Worm (Caenorhabditis elegans) whole organism, early embryonic: ENCODE measurements around the gene F46F5.5.
"Not testable (repeated sequence)": the region's sequence is repeated elsewhere in the genome, so short reads cannot be mapped to it uniquely, and the experiment has no call there.

Experiments used
- B0310.2 ChIP-seq: sonication (generic microtip); optimal IDR thresholded peaks from 2 replicates; lab custom pipeline; 2016; ENCODE audit warnings: mild to moderate bottlenecking, missing genetic modification characterization, missing compliant biosample characterization
- F13C5.2 ChIP-seq: sonication (generic microtip); optimal IDR thresholded peaks from 2 replicates; lab custom pipeline; 2017; ENCODE audit warnings: mild to moderate bottlenecking, missing genetic modification characterization, inconsistent platforms, missing compliant biosample characterization
- aly-1 ChIP-seq: sonication (generic microtip); optimal IDR thresholded peaks from 2 replicates; lab custom pipeline; 2016; ENCODE audit warnings: missing genetic modification characterization, missing compliant biosample characterization
- ama-1 ChIP-seq: fragments of 150-350 bp; optimal IDR thresholded peaks from 2 replicates; lab custom pipeline; 2014
- ceh-13 ChIP-seq: fragments of 200-800 bp; sonication (Bioruptor generic); optimal IDR thresholded peaks from 2 replicates; lab custom pipeline; 2018; ENCODE audit warnings: mild to moderate bottlenecking, missing genetic modification characterization, missing compliant biosample characterization
- ceh-36 ChIP-seq: sonication (generic microtip); optimal IDR thresholded peaks from 2 replicates; lab custom pipeline; 2016; ENCODE audit warnings: missing genetic modification characterization, inconsistent platforms, missing compliant biosample characterization
- ets-7 ChIP-seq: sonication (generic microtip); optimal IDR thresholded peaks from 2 replicates; lab custom pipeline; 2016; ENCODE audit warnings: missing genotype, missing genetic modification characterization, missing compliant biosample characterization
- flt-1 ChIP-seq: fragments of 200-800 bp; sonication (Bioruptor generic); IDR thresholded peaks from 2 replicates; pipeline ENCODE4 v1.3.6; 2022; ENCODE audit warnings: missing genetic modification characterization, missing compliant biosample characterization
- hmbx-1 ChIP-seq: sonication (generic microtip); optimal IDR thresholded peaks from 2 replicates; lab custom pipeline; 2016; ENCODE audit warnings: mild to moderate bottlenecking, missing genetic modification characterization, missing compliant biosample characterization
- hmg-4 ChIP-seq: fragments of 200-800 bp; sonication (Bioruptor generic); optimal IDR thresholded peaks from 2 replicates; lab custom pipeline; 2018; ENCODE audit warnings: mild to moderate bottlenecking, missing genetic modification characterization, missing compliant biosample characterization
- hnd-1 ChIP-seq: sonication (generic microtip); optimal IDR thresholded peaks from 2 replicates; lab custom pipeline; 2016; ENCODE audit warnings: missing genetic modification characterization, missing compliant biosample characterization
- pes-1 ChIP-seq: fragments of 200-800 bp; sonication (Bioruptor generic); IDR thresholded peaks from 2 replicates; pipeline ENCODE4 v1.3.6; 2022; ENCODE audit warnings: missing genetic modification reagents, missing genetic modification characterization, missing compliant biosample characterization
- scrt-1 ChIP-seq: fragments of 200-800 bp; sonication (Bioruptor generic); IDR thresholded peaks from 2 replicates; pipeline ENCODE4 v1.3.6; 2022; ENCODE audit warnings: missing genetic modification characterization, missing compliant biosample characterization
- sea-1 ChIP-seq: fragments of 200-800 bp; sonication (Bioruptor generic); conservative IDR thresholded peaks from 2 replicates; pipeline ENCODE4 v1.3.6; 2022; ENCODE audit warnings: missing genetic modification characterization, missing compliant biosample characterization
- tbx-11 ChIP-seq: fragments of 200-800 bp; sonication (Bioruptor generic); IDR thresholded peaks from 2 replicates; pipeline ENCODE4 v1.3.6; 2022; ENCODE audit warnings: missing genetic modification characterization, missing compliant biosample characterization
- tbx-37 ChIP-seq: fragments of 200-800 bp; sonication (Bioruptor generic); conservative IDR thresholded peaks from 2 replicates; pipeline ENCODE4 v1.3.6; 2022; ENCODE audit warnings: missing genetic modification reagents, missing genetic modification characterization, missing compliant biosample characterization
- tra-4 ChIP-seq: sonication (generic microtip); optimal IDR thresholded peaks from 2 replicates; lab custom pipeline; 2017; ENCODE audit warnings: missing genetic modification characterization, missing compliant biosample characterization

F46F5.5 gene

DNA sequence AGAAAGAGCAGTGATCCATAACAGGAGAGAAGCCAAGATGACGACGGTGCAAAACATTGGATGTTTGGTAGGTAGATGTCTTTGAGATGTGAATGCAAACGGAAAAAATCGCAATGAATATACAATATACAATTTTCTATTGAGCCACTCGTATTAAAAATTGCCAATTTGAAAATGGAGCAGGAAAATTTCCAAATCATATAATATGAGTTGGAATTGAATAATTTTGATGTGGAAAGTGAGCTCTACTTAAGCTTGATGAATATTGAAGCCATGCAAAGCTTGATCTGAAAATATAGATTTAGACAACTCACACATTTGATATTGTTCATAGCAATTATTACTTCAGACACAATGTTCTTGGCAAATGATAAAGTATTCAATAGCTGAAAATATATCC lies 25.6 kb upstream of the F46F5.5 start, which contains the start of gene F28A10.8:
TSS of gene F28A10.8 (minus strand) at position 101 of the 400 bp plus-strand sequence.
- TF ChIP-seq F13C5.2 (tag; lab: Kevin White, UChicago) (no peak), scrt-1 (GFP tag; lab: Robert Waterston, UW) (no peak), ceh-36 (tag; lab: Kevin White, UChicago) (no peak), B0310.2 (tag; lab: Kevin White, UChicago) (no peak), sea-1 (no peak), tbx-11 (GFP tag; lab: Robert Waterston, UW) (no peak), ets-7 (tag; lab: Kevin White, UChicago) (no peak), pes-1 (GFP tag; lab: Robert Waterston, UW) (no peak), hmbx-1 (tag; lab: Kevin White, UChicago) (no peak), tbx-37 (GFP tag; lab: Robert Waterston, UW) (no peak), ama-1 (lab: Kevin White, UChicago) (no peak), flt-1 (GFP tag; lab: Robert Waterston, UW) (no peak), hmg-4 (GFP tag; lab: Kevin White, UChicago) (no peak)

DNA sequence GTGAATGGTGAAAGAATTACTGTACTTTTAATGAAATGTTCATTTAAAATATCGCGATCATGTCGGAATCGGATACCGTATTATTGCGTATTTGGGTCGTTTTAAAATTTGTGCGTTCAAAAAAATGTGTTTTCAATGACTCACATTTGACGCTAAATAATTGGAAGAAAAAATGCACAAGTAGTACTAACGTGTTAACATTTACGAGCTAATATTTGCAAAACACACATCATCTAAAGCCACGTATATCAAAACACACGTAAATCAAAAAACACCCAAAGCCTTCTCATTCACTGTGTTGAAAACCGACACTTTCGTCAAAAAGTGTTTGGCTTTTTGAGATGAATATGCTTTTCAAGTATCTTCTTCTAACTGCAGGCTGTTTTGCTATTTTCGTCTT lies 12.7 kb upstream of the F46F5.5 start, which contains the start of gene F28A10.1:
TSS of gene F28A10.1 (plus strand) at position 301 of the 400 bp plus-strand sequence.
- TF ChIP-seq sea-1, result no peak
- TF ChIP-seq ceh-36 (tag; lab: Kevin White, UChicago), result no peak
- TF ChIP-seq tra-4 (tag; lab: Kevin White, UChicago), result no peak
- no peak for TF ChIP-seq hnd-1 (tag; lab: Kevin White, UChicago)
- TF ChIP-seq F13C5.2 (tag; lab: Kevin White, UChicago), result no peak
- no peak for TF ChIP-seq scrt-1 (GFP tag; lab: Robert Waterston, UW)
- no peak for TF ChIP-seq tbx-37 (GFP tag; lab: Robert Waterston, UW)
- TF ChIP-seq pes-1 (GFP tag; lab: Robert Waterston, UW), result no peak
- no peak for TF ChIP-seq aly-1 (tag; lab: Kevin White, UChicago)
- TF ChIP-seq hmg-4 (GFP tag; lab: Kevin White, UChicago), result no peak

DNA sequence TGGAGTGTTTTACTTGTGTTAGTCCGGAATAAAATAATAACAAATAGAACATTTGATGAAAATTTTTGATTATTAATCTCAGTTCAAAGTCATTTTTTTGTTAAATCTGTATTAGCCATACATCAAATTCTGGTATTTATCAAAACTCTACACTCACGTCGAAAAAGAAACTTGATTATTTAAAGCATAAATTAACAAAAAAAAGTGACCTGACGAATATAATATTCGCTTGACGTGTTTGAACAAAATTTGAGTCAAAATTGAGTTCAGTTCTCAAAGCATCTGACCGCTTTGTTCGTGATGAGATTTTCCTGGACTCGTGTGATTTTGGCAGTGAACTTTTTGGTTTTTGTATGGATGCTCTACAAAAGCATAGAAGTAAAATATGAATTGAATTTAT lies 10.7 kb upstream of the F46F5.5 start, which contains the start of gene F46F5.10:
TSS of gene F46F5.10 (plus strand) at position 301 of the 400 bp plus-strand sequence.
- TF ChIP-seq ceh-36 (tag; lab: Kevin White, UChicago), result no peak
- no peak for TF ChIP-seq tbx-11 (GFP tag; lab: Robert Waterston, UW)
- TF ChIP-seq hnd-1 (tag; lab: Kevin White, UChicago), result no peak
- TF ChIP-seq sea-1, result no peak
- TF ChIP-seq hmbx-1 (tag; lab: Kevin White, UChicago), result no peak
- no peak for TF ChIP-seq flt-1 (GFP tag; lab: Robert Waterston, UW)
- TF ChIP-seq ceh-13, result no peak
- TF ChIP-seq aly-1 (tag; lab: Kevin White, UChicago), result no peak
- no peak for TF ChIP-seq ets-7 (tag; lab: Kevin White, UChicago)
- TF ChIP-seq tbx-37 (GFP tag; lab: Robert Waterston, UW), result no peak
- TF ChIP-seq ama-1 (lab: Kevin White, UChicago), result no peak
- TF ChIP-seq B0310.2 (tag; lab: Kevin White, UChicago), result no peak
- TF ChIP-seq tra-4 (tag; lab: Kevin White, UChicago), result no peak
- no peak for TF ChIP-seq scrt-1 (GFP tag; lab: Robert Waterston, UW)
- no peak for TF ChIP-seq F13C5.2 (tag; lab: Kevin White, UChicago)
- TF ChIP-seq hmg-4 (GFP tag; lab: Kevin White, UChicago), result no peak
- TF ChIP-seq pes-1 (GFP tag; lab: Robert Waterston, UW), result no peak

DNA sequence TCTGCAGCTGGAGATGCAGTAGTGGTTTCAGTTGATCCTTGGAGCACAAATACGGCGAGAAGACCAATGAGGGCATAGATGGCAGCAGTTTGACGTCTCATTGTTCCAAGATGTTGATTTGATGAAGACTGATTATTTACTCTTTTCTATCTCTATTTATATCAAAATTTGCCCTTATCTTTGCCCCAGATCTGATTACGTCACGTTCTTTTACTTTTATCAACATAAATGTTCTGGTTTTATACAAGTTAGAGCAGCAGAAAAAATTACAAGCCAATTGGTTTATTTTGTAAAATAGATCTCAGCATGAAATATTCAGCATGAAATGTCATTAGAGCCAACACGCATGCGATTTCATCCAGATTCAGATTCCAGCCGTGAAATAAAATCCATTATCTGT lies 9.9 kb upstream of the F46F5.5 start, which contains the start of gene msrp-4:
TSS of gene msrp-4 (minus strand) at position 101 of the 400 bp plus-strand sequence.
- not testable (repeated sequence) for TF ChIP-seq F13C5.2, ceh-36, tra-4 (tag; lab: Kevin White, UChicago)

DNA sequence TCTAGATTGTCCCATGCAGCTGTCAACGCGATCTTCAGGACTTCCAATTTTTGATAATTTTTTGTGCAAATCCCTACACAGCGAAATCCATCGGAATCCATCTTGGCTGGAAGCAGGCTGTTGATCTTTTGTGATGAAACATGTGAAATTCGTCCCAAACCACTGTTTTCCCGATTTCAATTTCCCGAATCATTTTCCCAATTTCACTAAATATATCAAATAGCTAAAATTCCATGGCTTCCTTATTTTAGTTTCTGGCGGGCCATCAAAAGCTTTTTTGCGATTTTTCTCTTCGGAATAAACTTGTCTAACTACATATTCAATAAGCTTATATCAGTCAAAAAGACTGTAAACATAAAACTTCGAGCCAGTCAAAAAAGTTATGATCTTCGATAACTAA lies 8.7 kb upstream of the F46F5.5 start, which contains the start of gene F46F5.8:
TSS of gene F46F5.8 (minus strand) at position 101 of the 400 bp plus-strand sequence.
- TF ChIP-seq ceh-13 (no peak), hmbx-1 (tag; lab: Kevin White, UChicago) (no peak), flt-1 (GFP tag; lab: Robert Waterston, UW) (no peak), ets-7 (tag; lab: Kevin White, UChicago) (no peak), hnd-1 (tag; lab: Kevin White, UChicago) (no peak), tra-4 (tag; lab: Kevin White, UChicago) (no peak), hmg-4 (GFP tag; lab: Kevin White, UChicago) (no peak), F13C5.2 (tag; lab: Kevin White, UChicago) (no peak), sea-1 (no peak), B0310.2 (tag; lab: Kevin White, UChicago) (no peak), ama-1 (lab: Kevin White, UChicago) (no peak), tbx-11 (GFP tag; lab: Robert Waterston, UW) (no peak), ceh-36 (tag; lab: Kevin White, UChicago) (no peak), tbx-37 (GFP tag; lab: Robert Waterston, UW) (no peak), aly-1 (tag; lab: Kevin White, UChicago) (no peak), scrt-1 (GFP tag; lab: Robert Waterston, UW) (no peak), pes-1 (GFP tag; lab: Robert Waterston, UW) (no peak)

DNA sequence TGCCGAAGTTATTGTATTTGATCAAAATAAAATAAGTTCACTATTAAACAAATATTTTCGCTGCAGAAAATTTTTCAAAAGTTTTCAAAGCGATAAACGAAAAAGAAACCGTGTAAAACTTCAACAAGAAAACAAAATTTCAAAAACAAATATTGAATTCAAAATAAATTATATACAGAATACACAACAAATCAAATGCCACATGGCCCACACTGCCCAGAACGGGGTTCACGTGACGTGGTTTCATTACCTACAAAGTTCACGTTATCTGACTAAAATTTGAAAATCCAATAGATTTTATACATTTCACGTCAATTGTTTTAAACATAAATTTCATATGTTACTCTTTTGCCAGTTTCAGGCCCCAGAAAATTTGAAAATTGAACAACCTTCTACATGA lies 7.7 kb upstream of the F46F5.5 start, which contains the start of gene F46F5.7:
TSS of gene F46F5.7 (minus strand) at position 101 of the 400 bp plus-strand sequence.
- TF ChIP-seq sea-1 (no peak), hmbx-1 (tag; lab: Kevin White, UChicago) (no peak), pes-1 (GFP tag; lab: Robert Waterston, UW) (no peak), hnd-1 (tag; lab: Kevin White, UChicago) (no peak), tbx-37 (GFP tag; lab: Robert Waterston, UW) (no peak), tbx-11 (GFP tag; lab: Robert Waterston, UW) (no peak), F13C5.2 (tag; lab: Kevin White, UChicago) (no peak), aly-1 (tag; lab: Kevin White, UChicago) (no peak), hmg-4 (GFP tag; lab: Kevin White, UChicago) (no peak), ceh-13 (no peak), scrt-1 (GFP tag; lab: Robert Waterston, UW) (no peak), flt-1 (GFP tag; lab: Robert Waterston, UW) (no peak), ama-1 (lab: Kevin White, UChicago) (no peak)
